Fruit fly (Drosophila melanogaster) whole organism, wandering third instar larva: ENCODE data around the gene jumu.

Experiments used
- GATAd ChIP-seq: sonication (Bioruptor generic); optimal IDR thresholded peaks from 2 replicates; lab custom pipeline; 2016; ENCODE audit warnings: missing biosample characterization, missing genetic modification characterization
- br ChIP-seq: fragments of 200-800 bp; sonication (Bioruptor generic); optimal IDR thresholded peaks from 2 replicates; lab custom pipeline; 2016; ENCODE audit warnings: missing biosample characterization, missing genetic modification characterization
- psq ChIP-seq: fragments of 200-800 bp; sonication (Bioruptor generic); optimal IDR thresholded peaks from 3 replicates; lab custom pipeline; 2017; ENCODE audit warnings: missing biosample characterization, mild to moderate bottlenecking, missing genetic modification characterization, moderate library complexity
- sage ChIP-seq: fragments of 200-800 bp; sonication (Bioruptor generic); optimal IDR thresholded peaks from 2 replicates; lab custom pipeline; 2016; ENCODE audit warnings: missing biosample characterization, mild to moderate bottlenecking, missing genetic modification characterization

- no peak for TF ChIP-seq sage (GFP tag; lab: Kevin White, UChicago)
- no peak for TF ChIP-seq br
- TF ChIP-seq GATAd (GFP tag; lab: Kevin White, UChicago): no peak
- TF ChIP-seq psq (GFP tag; lab: Kevin White, UChicago): no peak
Measured at dm6 chr3R:10395233-10395815, 45.3 kb downstream of the jumu start.
